Fruit fly (Drosophila melanogaster): ENCODE data around the gene CG14712.

Gene CG14712

dm6 chr3R:11656614-11657216 lies 28.2 kb downstream of the CG14712 start (continued):
- TF ChIP-seq nau (GFP tag; optimal IDR thresholded peaks at IDR 0.05), result peak; percentile 92
- peak; percentile 97 for TF ChIP-seq Fer3 (tag; optimal IDR thresholded peaks at IDR 0.05)
- peak; percentile 65 for TF ChIP-seq mirr (GFP tag; optimal IDR thresholded peaks at IDR 0.05)
- TF ChIP-seq CG8281 (tag; optimal IDR thresholded peaks at IDR 0.05), result peak; percentile 83
- TF ChIP-seq D19A (tag; optimal IDR thresholded peaks at IDR 0.05), result peak; percentile 92
- TF ChIP-seq NfI (GFP tag; optimal IDR thresholded peaks at IDR 0.05), result peak; percentile 97
- peak; percentile 37 to 51 for TF ChIP-seq insv (GFP tag; optimal IDR thresholded peaks at IDR 0.05)
- no peak for TF ChIP-seq CG6791 (GFP tag; IDR thresholded peaks at IDR 0.05; ENCODE audit: partially characterized antibody)
- peak; percentile 97 for TF ChIP-seq al (GFP tag; IDR thresholded peaks at IDR 0.05)
- peak; percentile 89 for TF ChIP-seq D19B (GFP tag; optimal IDR thresholded peaks at IDR 0.05)
- peak; percentile 88 for TF ChIP-seq eyg (GFP tag; optimal IDR thresholded peaks at IDR 0.05)
- peak; percentile 98 for TF ChIP-seq gem (tag; optimal IDR thresholded peaks at IDR 0.05)
- TF ChIP-seq pb (GFP tag; optimal IDR thresholded peaks at IDR 0.05), result peak; percentile 94
- TF ChIP-seq gce (GFP tag; IDR thresholded peaks at IDR 0.05), result peak; percentile 95
- peak; percentile 95 for TF ChIP-seq tio (GFP tag; optimal IDR thresholded peaks at IDR 0.05)
- peak; percentile 90 for TF ChIP-seq CG11093 (GFP tag; IDR thresholded peaks at IDR 0.05)
- peak; percentile 84 for TF ChIP-seq Lhr (GFP tag; optimal IDR thresholded peaks at IDR 0.05)
- peak; percentile 85 for TF ChIP-seq sug (tag; optimal IDR thresholded peaks at IDR 0.05)
- TF ChIP-seq Dip2 (GFP tag; IDR thresholded peaks at IDR 0.05), result peak; percentile 62; the same call in 1 of the 2 replicates
- TF ChIP-seq CG11695 (GFP tag; IDR thresholded peaks at IDR 0.05), result peak; percentile 97
- TF ChIP-seq CG34376 (GFP tag; optimal IDR thresholded peaks at IDR 0.05), result peak; percentile 77
- TF ChIP-seq bowl (GFP tag; IDR thresholded peaks at IDR 0.05), result peak; percentile 94
- TF ChIP-seq dati (GFP tag; IDR thresholded peaks at IDR 0.05), result peak; percentile 90
- peak; percentile 80 for TF ChIP-seq CkIIα-i1 (GFP tag; IDR thresholded peaks at IDR 0.05)
- peak; percentile 82 for TF ChIP-seq twi (tag; optimal IDR thresholded peaks at IDR 0.05)
- TF ChIP-seq CG15514 (GFP tag; optimal IDR thresholded peaks at IDR 0.05), result peak; percentile 91
- TF ChIP-seq oc (tag; optimal IDR thresholded peaks at IDR 0.05), result peak; percentile 98
- peak; percentile 95 for TF ChIP-seq CG3726 (GFP tag; IDR thresholded peaks at IDR 0.05)
- peak; percentile 77 for TF ChIP-seq Neu2 (GFP tag; optimal IDR thresholded peaks at IDR 0.05; ENCODE audit: borderline replicate concordance)
- TF ChIP-seq GATAe (GFP tag; conservative IDR thresholded peaks at IDR 0.05), result peak; percentile 88
- peak; percentile 91 for TF ChIP-seq CG6854 (GFP tag; optimal IDR thresholded peaks at IDR 0.05)
- peak; percentile 90 for TF ChIP-seq sim (GFP tag; IDR thresholded peaks at IDR 0.05)
- TF ChIP-seq nom (GFP tag; optimal IDR thresholded peaks at IDR 0.05), result peak; percentile 97
- TF ChIP-seq lov (optimal IDR thresholded peaks at IDR 0.05), result no peak
- peak; percentile 97 for TF ChIP-seq lov (GFP tag; IDR thresholded peaks at IDR 0.05)
- no peak for TF ChIP-seq Lpt (GFP tag; optimal IDR thresholded peaks at IDR 0.05)
- peak; percentile 91 for TF ChIP-seq CG7357 (GFP tag; IDR thresholded peaks at IDR 0.05)
- peak; percentile 96 for TF ChIP-seq CoRest (tag; optimal IDR thresholded peaks at IDR 0.05)
- peak; percentile 94 for TF ChIP-seq seq (GFP tag; IDR thresholded peaks at IDR 0.05)
- TF ChIP-seq repo (GFP tag; optimal IDR thresholded peaks at IDR 0.05), result peak; percentile 89
- TF ChIP-seq CG13775 (GFP tag; optimal IDR thresholded peaks at IDR 0.05), result peak; percentile 94
- peak; percentile 98 for TF ChIP-seq lab (GFP tag; optimal IDR thresholded peaks at IDR 0.05)
- peak; percentile 95 for TF ChIP-seq CG11504 (tag; optimal IDR thresholded peaks at IDR 0.05)
- TF ChIP-seq Hsf (GFP tag; optimal IDR thresholded peaks at IDR 0.05), result peak; percentile 97
- TF ChIP-seq Hmr (GFP tag; optimal IDR thresholded peaks at IDR 0.05), result peak; percentile 97
- TF ChIP-seq Abd-B (GFP tag; optimal IDR thresholded peaks at IDR 0.05), result peak; percentile 91
- peak; percentile 96 for TF ChIP-seq CG10147 (GFP tag; optimal IDR thresholded peaks at IDR 0.05)
- peak; percentile 97 for TF ChIP-seq CG12071 (GFP tag; optimal IDR thresholded peaks at IDR 0.05)
- TF ChIP-seq CG9609 (GFP tag; optimal IDR thresholded peaks at IDR 0.05), result peak; percentile 91
- TF ChIP-seq CG3995 (GFP tag; optimal IDR thresholded peaks at IDR 0.05), result peak; percentile 65

All from whole organism, embryonic.